Worm (Caenorhabditis elegans): ENCODE measurements around the gene T25D10.4.

- TF ChIP-seq pros-1 (tag; optimal IDR thresholded peaks at IDR 0.05) (no peak), pha-4 (tag; optimal IDR thresholded peaks at IDR 0.05) (no peak), dve-1 (tag; optimal IDR thresholded peaks at IDR 0.05) (no peak), pax-1 (tag; optimal IDR thresholded peaks at IDR 0.05) (no peak), nfya-1 (tag; optimal IDR thresholded peaks at IDR 0.05) (no peak), nhr-11 (tag; optimal IDR thresholded peaks at IDR 0.05) (no peak), mec-3 (tag; optimal IDR thresholded peaks at IDR 0.05; ENCODE audit: borderline replicate concordance) (no peak), unc-3 (GFP tag; conservative IDR thresholded peaks at IDR 0.05) (no peak), unc-3 (tag; optimal IDR thresholded peaks at IDR 0.05) (no peak), pqm-1 (tag; optimal IDR thresholded peaks at IDR 0.05) (no peak), ceh-34 (tag; optimal IDR thresholded peaks at IDR 0.05) (no peak), unc-55 (GFP tag; optimal IDR thresholded peaks at IDR 0.05) (no peak), tbx-2 (tag; optimal IDR thresholded peaks at IDR 0.05) (no peak), ceh-45 (GFP tag; IDR thresholded peaks at IDR 0.05) (no peak), K02D7.2 (tag; optimal IDR thresholded peaks at IDR 0.05) (no peak)
Measured at ce11 chrII:6419163-6419562, 9.1 kb upstream of the T25D10.4 start.

Data from whole organism, late embryonic.